Worm (Caenorhabditis elegans) whole organism, midembryonic: ENCODE data around the gene C54E10.11.

Source experiments
- T22C8.4 ChIP-seq: fragments of 200-800 bp; sonication (Bioruptor generic); IDR thresholded peaks from 2 replicates; pipeline ENCODE4 v1.3.6; 2022; ENCODE audit warnings: missing genetic modification characterization, missing compliant biosample characterization
- cog-1 ChIP-seq: sonication (generic microtip); optimal IDR thresholded peaks from 2 replicates; lab custom pipeline; 2016; ENCODE audit warnings: missing genetic modification characterization, missing compliant biosample characterization
- klf-2 ChIP-seq: fragments of 200-800 bp; sonication (Bioruptor generic); conservative IDR thresholded peaks from 2 replicates; pipeline ENCODE4 v1.3.6; 2022; ENCODE audit warnings: missing genetic modification reagents, missing genetic modification characterization, missing compliant biosample characterization
- ref-1 ChIP-seq: fragments of 200-800 bp; sonication (Bioruptor generic); conservative IDR thresholded peaks from 2 replicates; pipeline ENCODE4 v1.3.6; 2022; ENCODE audit warnings: missing genetic modification reagents, missing genetic modification characterization, missing compliant biosample characterization

- TF ChIP-seq klf-2 (GFP tag; lab: Robert Waterston, UW) (no peak), ref-1 (no peak), T22C8.4 (GFP tag; lab: Robert Waterston, UW) (no peak), cog-1 (no peak)
Observed at ce11 chrV:18848578-18848977, 46.6 kb upstream of the C54E10.11 start.
